Worm (Caenorhabditis elegans) whole organism, L2 larva: Measurements from ENCODE around the gene fbxc-50.

Experiments
- R02D3.7 ChIP-seq: fragments of 150-350 bp; optimal IDR thresholded peaks from 2 replicates; lab custom pipeline; 2014; ENCODE audit warnings: missing biosample characterization, missing genetic modification characterization
- aly-2 ChIP-seq: fragments of 150-350 bp; optimal IDR thresholded peaks from 2 replicates; lab custom pipeline; 2014; ENCODE audit warnings: missing biosample characterization, missing genetic modification characterization
- ama-1 ChIP-seq: fragments of 150-350 bp; optimal IDR thresholded peaks from 2 replicates; lab custom pipeline; 2018; ENCODE audit warnings: inconsistent platforms
- elt-1 ChIP-seq: fragments of 150-350 bp; optimal IDR thresholded peaks from 2 replicates; lab custom pipeline; 2014; ENCODE audit warnings: missing biosample characterization, missing genetic modification characterization
- elt-3 ChIP-seq: sonication (generic microtip); optimal IDR thresholded peaks from 2 replicates; lab custom pipeline; 2017; ENCODE audit warnings: missing biosample characterization, missing genetic modification characterization
- fos-1 ChIP-seq: fragments of 150-350 bp; optimal IDR thresholded peaks from 2 replicates; lab custom pipeline; 2014; ENCODE audit warnings: missing biosample characterization, missing genetic modification characterization
- mbf-1 ChIP-seq: sonication (generic microtip); optimal IDR thresholded peaks from 2 replicates; lab custom pipeline; 2017; ENCODE audit warnings: missing biosample characterization, missing genetic modification characterization
- mdl-1 ChIP-seq, 2 experiments: fragments of 150-350 bp in 1 of 2; sonication (generic microtip) in 1 of 2; optimal IDR thresholded peaks; 2 replicates each; lab custom pipeline; 2017; ENCODE audit warnings: missing biosample characterization in 2 of 2, missing genetic modification characterization in 2 of 2
- sem-4 ChIP-seq: fragments of 150-350 bp; optimal IDR thresholded peaks from 2 replicates; lab custom pipeline; 2014; ENCODE audit warnings: missing biosample characterization, missing genetic modification reagents, missing genetic modification characterization
- snpc-4 ChIP-seq: fragments of 150-350 bp; optimal IDR thresholded peaks from 2 replicates; lab custom pipeline; 2014; ENCODE audit warnings: missing biosample characterization, missing genetic modification characterization
- unc-62 ChIP-seq: fragments of 150-350 bp; optimal IDR thresholded peaks from 2 replicates; lab custom pipeline; 2014; ENCODE audit warnings: missing biosample characterization, missing genetic modification reagents, missing genetic modification characterization
- zag-1 ChIP-seq: fragments of 150-350 bp; optimal IDR thresholded peaks from 2 replicates; lab custom pipeline; 2014; ENCODE audit warnings: missing biosample characterization, missing genetic modification characterization
- ztf-1 ChIP-seq: fragments of 200-800 bp; sonication (Bioruptor generic); conservative IDR thresholded peaks from 2 replicates; pipeline ENCODE4 v1.3.6; 2022; ENCODE audit warnings: missing genetic modification characterization, missing compliant biosample characterization

DNA sequence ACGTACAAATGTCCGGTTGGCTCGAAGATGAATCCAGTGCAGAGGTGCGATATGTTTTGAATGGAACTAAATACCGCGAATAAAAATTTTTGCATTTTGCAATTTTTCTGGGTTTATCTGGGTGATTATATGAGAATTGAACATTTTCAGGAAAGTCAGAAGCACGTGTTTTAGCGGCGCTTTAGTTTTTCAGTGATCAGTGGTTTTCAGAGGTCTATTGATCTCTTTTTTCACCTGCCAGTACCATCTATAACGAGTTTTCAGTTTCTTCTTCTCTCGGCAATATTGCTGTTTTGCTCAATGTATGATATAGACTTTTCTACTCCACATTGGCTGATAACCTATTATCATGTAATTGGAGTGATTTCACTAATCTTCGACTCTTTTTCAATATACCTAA is 39.1 kb upstream of the fbxc-50 start, which contains the start of gene sri-63:
- no peak for TF ChIP-seq unc-62 (GFP tag; lab: Kevin White, UChicago)
- no peak for TF ChIP-seq R02D3.7 (tag; lab: Kevin White, UChicago)
- no peak for TF ChIP-seq snpc-4 (tag; lab: Kevin White, UChicago)
- no peak for TF ChIP-seq aly-2 (tag; lab: Kevin White, UChicago)
- TF ChIP-seq zag-1 (tag; lab: Kevin White, UChicago) = no peak
- TF ChIP-seq sem-4 = no peak
- TF ChIP-seq mbf-1 = no peak
- TF ChIP-seq ama-1 (lab: Kevin White, UChicago) = no peak
- no peak for TF ChIP-seq ztf-1 (GFP tag; lab: Robert Waterston, UW)
- no peak for TF ChIP-seq elt-1 (tag; lab: Kevin White, UChicago)
- no peak for TF ChIP-seq elt-3 (tag; lab: Kevin White, UChicago)
- no peak for TF ChIP-seq fos-1 (tag; lab: Kevin White, UChicago)
- TF ChIP-seq mdl-1 (tag; optimal IDR thresholded peaks at IDR 0.05; lab: Kevin White, UChicago) = no peak
